Fruit fly (Drosophila melanogaster) whole organism, embryonic: Measurements from ENCODE around the gene hang.

Experiments used
- Bgb ChIP-seq: fragments of 200-800 bp; sonication (Bioruptor generic); IDR thresholded peaks from 2 replicates; pipeline ENCODE4 v1.3.6; 2022; ENCODE audit warnings: missing biosample characterization, missing genetic modification characterization; ENCODE audit not compliant: partially characterized antibody
- CG1024 ChIP-seq: fragments of 200-800 bp; sonication (Bioruptor generic); IDR thresholded peaks from 2 replicates; pipeline ENCODE4 v1.3.6; 2022; ENCODE audit warnings: missing biosample characterization, missing genetic modification characterization
- CG10565 ChIP-seq: fragments of 200-800 bp; sonication (Bioruptor generic); optimal IDR thresholded peaks from 3 replicates; lab custom pipeline; 2016; ENCODE audit warnings: missing biosample characterization, mild to moderate bottlenecking, missing genetic modification characterization
- CG11093 ChIP-seq: fragments of 200-800 bp; sonication (Bioruptor generic); IDR thresholded peaks from 3 replicates; pipeline ENCODE4 v1.3.6; 2022; ENCODE audit warnings: missing biosample characterization, missing genetic modification characterization
- CG12299 ChIP-seq: fragments of 200-800 bp; sonication (Bioruptor generic); optimal IDR thresholded peaks from 2 replicates; lab custom pipeline; 2018; ENCODE audit warnings: missing biosample characterization, mild to moderate bottlenecking, missing genetic modification characterization
- CG1233 ChIP-seq: fragments of 200-800 bp; sonication (Bioruptor generic); optimal IDR thresholded peaks from 4 replicates; lab custom pipeline; 2018; ENCODE audit warnings: missing biosample characterization, mild to moderate bottlenecking, missing genetic modification characterization
- CG12744 ChIP-seq: fragments of 200-800 bp; sonication (Bioruptor generic); optimal IDR thresholded peaks from 2 replicates; lab custom pipeline; 2016; ENCODE audit warnings: missing biosample characterization, missing genetic modification characterization
- CG13287 ChIP-seq: fragments of 200-800 bp; sonication (Bioruptor generic); IDR thresholded peaks from 2 replicates; pipeline ENCODE4 v1.3.6; 2022; ENCODE audit warnings: missing biosample characterization, missing genetic modification characterization; ENCODE audit not compliant: partially characterized antibody
- CG13424 ChIP-seq: fragments of 200-800 bp; sonication (Bioruptor generic); optimal IDR thresholded peaks from 2 replicates; lab custom pipeline; 2019; ENCODE audit warnings: missing biosample characterization, mild to moderate bottlenecking, missing genetic modification characterization, moderate library complexity
- CG13624 ChIP-seq: fragments of 200-800 bp; sonication (Bioruptor generic); optimal IDR thresholded peaks from 2 replicates; lab custom pipeline; 2016; ENCODE audit warnings: missing biosample characterization, missing genetic modification characterization
- CG15011 ChIP-seq: fragments of 200-800 bp; sonication (Bioruptor generic); optimal IDR thresholded peaks from 3 replicates; lab custom pipeline; 2018; ENCODE audit warnings: missing biosample characterization, mild to moderate bottlenecking, missing genetic modification characterization
- CG17385 ChIP-seq: fragments of 200-800 bp; sonication (Bioruptor generic); optimal IDR thresholded peaks from 3 replicates; lab custom pipeline; 2018; ENCODE audit warnings: missing biosample characterization, mild to moderate bottlenecking, missing genetic modification characterization
- CG2712 ChIP-seq: fragments of 200-800 bp; optimal IDR thresholded peaks from 3 replicates; lab custom pipeline; 2019; ENCODE audit warnings: missing biosample characterization, mild to moderate bottlenecking, missing genetic modification characterization, moderate library complexity
- CG34422 ChIP-seq: fragments of 200-800 bp; sonication (Bioruptor generic); IDR thresholded peaks from 3 replicates; pipeline ENCODE4 v1.3.6; 2022; ENCODE audit warnings: missing biosample characterization, missing genetic modification characterization
- CG4328 ChIP-seq: fragments of 200-800 bp; sonication (Bioruptor generic); optimal IDR thresholded peaks from 3 replicates; lab custom pipeline; 2017; ENCODE audit warnings: missing biosample characterization, missing genetic modification reagents, missing genetic modification characterization
- CG4617 ChIP-seq: fragments of 200-800 bp; sonication (Bioruptor generic); optimal IDR thresholded peaks from 3 replicates; lab custom pipeline; 2016; ENCODE audit warnings: missing biosample characterization, missing genetic modification characterization, borderline replicate concordance
- CG7786 ChIP-seq: fragments of 200-800 bp; sonication (Bioruptor generic); optimal IDR thresholded peaks from 2 replicates; lab custom pipeline; 2016; ENCODE audit warnings: missing biosample characterization, missing genetic modification characterization
- CG8290 ChIP-seq, 3 experiments: fragments of 200-800 bp; sonication (Bioruptor generic); optimal IDR thresholded peaks; 2 replicates each; lab custom pipeline; 2016 to 2019; ENCODE audit warnings: missing biosample characterization in 3 of 3, missing genetic modification characterization in 3 of 3, mild to moderate bottlenecking in 2 of 3, moderate library complexity in 1 of 3
- CG8478 ChIP-seq: fragments of >200 bp; optimal IDR thresholded peaks from 2 replicates; lab custom pipeline; 2018
- CG9437 ChIP-seq: fragments of 200-800 bp; sonication (Bioruptor generic); optimal IDR thresholded peaks from 2 replicates; lab custom pipeline; 2018; ENCODE audit warnings: missing biosample characterization, mild to moderate bottlenecking, missing genetic modification characterization
- CG9609 ChIP-seq: fragments of 200-800 bp; sonication (Bioruptor generic); optimal IDR thresholded peaks from 3 replicates; lab custom pipeline; 2016; ENCODE audit warnings: missing biosample characterization, missing genetic modification characterization
- Camta ChIP-seq: fragments of 200-800 bp; sonication (Bioruptor generic); optimal IDR thresholded peaks from 2 replicates; lab custom pipeline; 2016; ENCODE audit warnings: missing biosample characterization, missing genetic modification characterization
- HLH4C ChIP-seq: fragments of 200-800 bp; sonication (Bioruptor generic); IDR thresholded peaks from 3 replicates; pipeline ENCODE4 v1.3.6; 2022; ENCODE audit warnings: missing biosample characterization, missing genetic modification characterization; ENCODE audit not compliant: partially characterized antibody
- HmgD ChIP-seq: fragments of 200-800 bp; sonication (Bioruptor generic); optimal IDR thresholded peaks from 3 replicates; lab custom pipeline; 2016; ENCODE audit warnings: missing biosample characterization, missing genetic modification characterization
- Hsf ChIP-seq: fragments of 200-800 bp; sonication (Bioruptor generic); optimal IDR thresholded peaks from 3 replicates; lab custom pipeline; 2016; ENCODE audit warnings: missing biosample characterization, missing genetic modification characterization
- Kr ChIP-seq: fragments of 200-800 bp; sonication (Bioruptor generic); optimal IDR thresholded peaks from 2 replicates; lab custom pipeline; 2017; ENCODE audit warnings: missing biosample characterization, mild to moderate bottlenecking, missing genetic modification characterization
- MBD-R2 ChIP-seq: fragments of 200-800 bp; sonication (Bioruptor generic); IDR thresholded peaks from 2 replicates; pipeline ENCODE4 v1.3.6; 2022; ENCODE audit warnings: missing biosample characterization, missing genetic modification characterization
- MESR4 ChIP-seq: fragments of 200-800 bp; sonication (Bioruptor generic); optimal IDR thresholded peaks from 2 replicates; lab custom pipeline; 2018; ENCODE audit warnings: missing biosample characterization, mild to moderate bottlenecking, missing genetic modification characterization, moderate library complexity
- NfI ChIP-seq: fragments of 200-800 bp; sonication (Bioruptor generic); optimal IDR thresholded peaks from 3 replicates; lab custom pipeline; 2018; ENCODE audit warnings: missing biosample characterization, mild to moderate bottlenecking, missing genetic modification characterization, moderate library complexity
- Pdp1 ChIP-seq, 2 experiments: fragments of 200-800 bp; sonication (Bioruptor generic); optimal IDR thresholded peaks; 3 replicates each; lab custom pipeline; 2016; ENCODE audit warnings: missing biosample characterization in 2 of 2, missing genetic modification characterization in 2 of 2, mild to moderate bottlenecking in 1 of 2, moderate library complexity in 1 of 2
- Rfx ChIP-seq: fragments of 200-800 bp; sonication (Bioruptor generic); IDR thresholded peaks from 2 replicates; pipeline ENCODE4 v1.3.6; 2022; ENCODE audit warnings: missing biosample characterization, missing genetic modification characterization
- Sin3A ChIP-seq: fragments of >200 bp; optimal IDR thresholded peaks from 2 replicates; lab custom pipeline; 2018
- Sry-δ ChIP-seq: fragments of 200-800 bp; sonication (Bioruptor generic); optimal IDR thresholded peaks from 2 replicates; lab custom pipeline; 2016; ENCODE audit warnings: missing biosample characterization, missing genetic modification characterization
- Stat92E ChIP-seq, 3 experiments: fragments of >200 bp in 2 of 3; fragments of 200-800 bp in 1 of 3; sonication (Bioruptor generic) in 1 of 3; optimal IDR thresholded peaks; 2 replicates each; lab custom pipeline; 2017 to 2019; ENCODE audit warnings: missing biosample characterization in 3 of 3, missing genetic modification characterization in 3 of 3, mild to moderate bottlenecking in 1 of 3, moderate library complexity in 1 of 3
- ab ChIP-seq: fragments of 200-800 bp; sonication (Bioruptor generic); optimal IDR thresholded peaks from 2 replicates; lab custom pipeline; 2016; ENCODE audit warnings: missing biosample characterization, missing genetic modification characterization
- croc ChIP-seq: fragments of 200-800 bp; sonication (Bioruptor generic); conservative IDR thresholded peaks from 3 replicates; pipeline ENCODE4 v1.3.6; 2022; ENCODE audit warnings: missing biosample characterization, missing genetic modification characterization
- dimm ChIP-seq: fragments of 200-800 bp; sonication (Bioruptor generic); IDR thresholded peaks from 2 replicates; pipeline ENCODE4 v1.3.6; 2022; ENCODE audit warnings: missing biosample characterization, missing genetic modification characterization
- dpn ChIP-seq, 2 experiments: fragments of 200-800 bp; sonication (Bioruptor generic); optimal IDR thresholded peaks; 3 replicates each; lab custom pipeline; 2016; ENCODE audit warnings: missing biosample characterization in 2 of 2, missing genetic modification characterization in 2 of 2
- ewg ChIP-seq: fragments of 200-800 bp; sonication (Bioruptor generic); optimal IDR thresholded peaks from 3 replicates; lab custom pipeline; 2017; ENCODE audit warnings: mild to moderate bottlenecking, missing biosample characterization, missing genetic modification reagents, missing genetic modification characterization
- fru ChIP-seq: fragments of >200 bp; optimal IDR thresholded peaks from 2 replicates; lab custom pipeline; 2017
- gfzf ChIP-seq: fragments of 200-800 bp; sonication (Bioruptor generic); optimal IDR thresholded peaks from 2 replicates; lab custom pipeline; 2016; ENCODE audit warnings: missing biosample characterization, mild to moderate bottlenecking, missing genetic modification characterization, moderate library complexity
- grn ChIP-seq: fragments of 200-800 bp; sonication (Bioruptor generic); optimal IDR thresholded peaks from 3 replicates; lab custom pipeline; 2017; ENCODE audit warnings: missing biosample characterization, missing genetic modification characterization
- hb ChIP-seq: fragments of 200-800 bp; sonication (Bioruptor generic); IDR thresholded peaks from 3 replicates; pipeline ENCODE4 v1.3.6; 2022; ENCODE audit warnings: missing biosample characterization, missing genetic modification characterization; ENCODE audit not compliant: partially characterized antibody
- lbe ChIP-seq: fragments of 200-800 bp; sonication (Bioruptor generic); optimal IDR thresholded peaks from 2 replicates; lab custom pipeline; 2016; ENCODE audit warnings: missing biosample characterization, mild to moderate bottlenecking, missing genetic modification characterization
- lola ChIP-seq, 3 experiments: fragments of >200 bp in 2 of 3; fragments of 200-800 bp in 1 of 3; sonication (Bioruptor generic) in 1 of 3; optimal IDR thresholded peaks; 2 replicates each; lab custom pipeline; 2017 to 2019; ENCODE audit warnings: missing biosample characterization in 3 of 3, missing genetic modification characterization in 3 of 3, mild to moderate bottlenecking in 1 of 3, moderate library complexity in 1 of 3
- nmo ChIP-seq: fragments of 200-800 bp; sonication (Bioruptor generic); optimal IDR thresholded peaks from 2 replicates; lab custom pipeline; 2018; ENCODE audit warnings: missing biosample characterization, mild to moderate bottlenecking, missing genetic modification characterization, moderate library complexity
- pho ChIP-seq: fragments of 200-800 bp; sonication (Bioruptor generic); optimal IDR thresholded peaks from 2 replicates; lab custom pipeline; 2016; ENCODE audit warnings: missing biosample characterization, missing genetic modification characterization
- pita ChIP-seq: fragments of 200-800 bp; sonication (Bioruptor generic); optimal IDR thresholded peaks from 2 replicates; lab custom pipeline; 2017; ENCODE audit warnings: missing biosample characterization, mild to moderate bottlenecking, missing genetic modification characterization
- row ChIP-seq: fragments of 200-800 bp; sonication (Bioruptor generic); IDR thresholded peaks from 3 replicates; pipeline ENCODE4 v1.3.6; 2022; ENCODE audit warnings: missing biosample characterization, missing genetic modification characterization
- tna ChIP-seq: fragments of 200-800 bp; sonication (Bioruptor generic); IDR thresholded peaks from 2 replicates; pipeline ENCODE4 v1.3.6; 2022; ENCODE audit warnings: missing biosample characterization, missing genetic modification characterization; ENCODE audit not compliant: partially characterized antibody

The hang gene

dm6 chrX:16441245-16441644 is 18.6 kb downstream of the hang start, which contains the start of the genes Cdc50 and rngo (continued):
- TF ChIP-seq Rfx (GFP tag; lab: Robert Waterston, UW) (0 out of 2 replicates have a peak, but pooled peaks have one; percentile 10), HmgD (GFP tag; lab: Kevin White, UChicago) (peak; percentile 40), CG11093 (GFP tag; lab: Robert Waterston, UW) (no peak), CG13624 (GFP tag; lab: Kevin White, UChicago) (peak; percentile 39), CG9609 (GFP tag; lab: Kevin White, UChicago) (peak; percentile 39), ewg (GFP tag; lab: Kevin White, UChicago) (peak; percentile 30), CG13287 (peak; percentile 98), CG8478 (lab: Kevin White, UChicago) (no peak), CG1024 (GFP tag; lab: Robert Waterston, UW) (no peak), MBD-R2 (GFP tag; lab: Robert Waterston, UW) (peak; percentile 48), pita (no peak), row (GFP tag; lab: Robert Waterston, UW) (peak; percentile 67), HLH4C (peak; percentile 99), NfI (GFP tag; lab: Kevin White, UChicago) (no peak), CG8290 (GFP tag; optimal IDR thresholded peaks at IDR 0.05; lab: Kevin White, UChicago) (peak; percentile 31), CG8290 (tag; optimal IDR thresholded peaks at IDR 0.05; lab: Kevin White, UChicago) (peak in 1 of 2 experiments; percentile 29), grn (peak; percentile 34), tna (GFP tag; lab: Robert Waterston, UW) (peak; percentile 92), CG1233 (GFP tag; lab: Kevin White, UChicago) (no peak), Sry-δ (GFP tag; lab: Kevin White, UChicago) (peak; percentile 92), CG7786 (peak; percentile 21), Kr (GFP tag; lab: Kevin White, UChicago) (no peak), CG4328 (GFP tag; lab: Kevin White, UChicago) (no peak), Hsf (GFP tag; lab: Kevin White, UChicago) (peak; percentile 29), CG17385 (GFP tag; lab: Kevin White, UChicago) (peak; percentile 61), fru (lab: Kevin White, UChicago) (no peak), croc (GFP tag; lab: Robert Waterston, UW) (no peak), CG34422 (GFP tag; lab: Robert Waterston, UW) (0 out of 3 replicates have a peak, but pooled peaks have one; percentile 25), ab (GFP tag; lab: Kevin White, UChicago) (no peak), dimm (no peak), CG9437 (GFP tag; lab: Kevin White, UChicago) (no peak), CG2712 (tag; lab: Kevin White, UChicago) (peak; percentile 64), Camta (GFP tag; lab: Kevin White, UChicago) (peak; percentile 26), dpn (GFP tag; optimal IDR thresholded peaks at IDR 0.05; lab: Kevin White, UChicago) (peak; percentile 5 to 46), Sin3A (lab: Kevin White, UChicago) (peak; percentile 90), lola (GFP tag; optimal IDR thresholded peaks at IDR 0.05; lab: Kevin White, UChicago) (peak in 1 of 3 experiments; percentile 35), hb (peak; percentile 97), pho (peak; percentile 22), Stat92E (GFP tag; optimal IDR thresholded peaks at IDR 0.05; lab: Kevin White, UChicago) (peak in 1 of 3 experiments; percentile 64), gfzf (GFP tag; lab: Kevin White, UChicago) (peak; percentile 52), nmo (GFP tag; lab: Kevin White, UChicago) (peak; percentile 72), Pdp1 (GFP tag; optimal IDR thresholded peaks at IDR 0.05; lab: Kevin White, UChicago) (peak; percentile 12 to 37), CG4617 (GFP tag; lab: Kevin White, UChicago) (peak; percentile 31), CG13424 (tag; lab: Kevin White, UChicago) (peak; percentile 2), CG15011 (GFP tag; lab: Kevin White, UChicago) (no peak), CG12299 (tag; lab: Kevin White, UChicago) (peak; percentile 6), CG10565 (GFP tag; lab: Kevin White, UChicago) (no peak), lbe (GFP tag; lab: Kevin White, UChicago) (peak; percentile 70), CG12744 (peak; percentile 39), Bgb (GFP tag; lab: Robert Waterston, UW) (peak; percentile 93), MESR4 (GFP tag; lab: Kevin White, UChicago) (peak; percentile 15)
